Fruit fly (Drosophila melanogaster): Measurements from ENCODE around the gene FucTC.

- no peak for TF ChIP-seq CG8478 (optimal IDR thresholded peaks at IDR 0.05)
- TF ChIP-seq CTCF (optimal IDR thresholded peaks at IDR 0.05) = no peak
Measured at dm6 chrX:22981508-22981907, 29.6 kb downstream of the FucTC start.
